Worm (Caenorhabditis elegans): ENCODE results near the gene F48G7.5.

ce11 chrV:585472-585871 is 37.3 kb downstream of the F48G7.5 start, which contains the start of gene K06H6.2:
- TF ChIP-seq him-1 (tag; optimal IDR thresholded peaks at IDR 0.05) (no peak), W03F9.2 (tag; optimal IDR thresholded peaks at IDR 0.05) (no peak)
